Fruit fly (Drosophila melanogaster): ENCODE data around the gene CG10834.

CG10834 gene

dm6 chr2L:22105412-22105811 is 1.7 kb downstream of the CG10834 start, which contains the start of gene CG15219:
CG15219 (minus strand) TSS chr2L:22105512.
- no peak for TF ChIP-seq sage (GFP tag; optimal IDR thresholded peaks at IDR 0.05)
- no peak for TF ChIP-seq Sp1 (GFP tag; optimal IDR thresholded peaks at IDR 0.05)
- no peak for TF ChIP-seq woc (GFP tag; optimal IDR thresholded peaks at IDR 0.05)
- no peak for TF ChIP-seq CrebA (GFP tag; optimal IDR thresholded peaks at IDR 0.05; ENCODE audit: borderline replicate concordance)

- TF ChIP-seq Sp1 (GFP tag; optimal IDR thresholded peaks at IDR 0.05), result no peak
- no peak for TF ChIP-seq br (GFP tag; optimal IDR thresholded peaks at IDR 0.05)
- no peak for TF ChIP-seq CG32264 (GFP tag; optimal IDR thresholded peaks at IDR 0.05)
- TF ChIP-seq foxo (GFP tag; optimal IDR thresholded peaks at IDR 0.05), result no peak
- TF ChIP-seq Vsx2 (GFP tag; optimal IDR thresholded peaks at IDR 0.05; ENCODE audit: partially characterized antibody), result no peak
- TF ChIP-seq Abd-B (GFP tag; optimal IDR thresholded peaks at IDR 0.05), result no peak
- TF ChIP-seq psq (GFP tag; optimal IDR thresholded peaks at IDR 0.05), result no peak
- TF ChIP-seq CG9705 (GFP tag; optimal IDR thresholded peaks at IDR 0.05), result no peak
- TF ChIP-seq sage (GFP tag; optimal IDR thresholded peaks at IDR 0.05), result no peak
- no peak for TF ChIP-seq dmrt93B (GFP tag; optimal IDR thresholded peaks at IDR 0.05)
- no peak for TF ChIP-seq tai (GFP tag; optimal IDR thresholded peaks at IDR 0.05)
- no peak for TF ChIP-seq Dfd (GFP tag; optimal IDR thresholded peaks at IDR 0.05)
- TF ChIP-seq usp (GFP tag; optimal IDR thresholded peaks at IDR 0.05), result no peak
These were observed 2.8 kb downstream of the CG10834 start, which contains the start of gene tplus3b for dm6 chr2L:22104301-22104700. tplus3b (minus strand) TSS chr2L:22104401.

dm6 chr2L:22079332-22079731 is 27.8 kb downstream of the CG10834 start, which contains the start of gene ttm3:
ttm3 (plus strand) TSS chr2L:22079632.
- TF ChIP-seq GATAd (GFP tag; optimal IDR thresholded peaks at IDR 0.05), result no peak
- no peak for TF ChIP-seq Vsx2 (GFP tag; optimal IDR thresholded peaks at IDR 0.05; ENCODE audit: partially characterized antibody)
- no peak for TF ChIP-seq HLH106 (tag; optimal IDR thresholded peaks at IDR 0.05)

- TF ChIP-seq foxo (GFP tag; optimal IDR thresholded peaks at IDR 0.05) (no peak), Hnf4 (GFP tag; optimal IDR thresholded peaks at IDR 0.05) (no peak), Mio (GFP tag; optimal IDR thresholded peaks at IDR 0.05) (no peak), ey (GFP tag; optimal IDR thresholded peaks at IDR 0.05) (no peak), sage (GFP tag; optimal IDR thresholded peaks at IDR 0.05) (no peak), Hr78 (GFP tag; optimal IDR thresholded peaks at IDR 0.05) (no peak), tai (GFP tag; optimal IDR thresholded peaks at IDR 0.05) (no peak), br (GFP tag; optimal IDR thresholded peaks at IDR 0.05) (no peak), Rel (GFP tag; optimal IDR thresholded peaks at IDR 0.05) (no peak), Rel (tag; optimal IDR thresholded peaks at IDR 0.05) (no peak), HLH106 (tag; optimal IDR thresholded peaks at IDR 0.05) (no peak), OdsH (GFP tag; optimal IDR thresholded peaks at IDR 0.05) (no peak), h (GFP tag; optimal IDR thresholded peaks at IDR 0.05) (no peak), CG9705 (GFP tag; optimal IDR thresholded peaks at IDR 0.05) (no peak), rgr (GFP tag; optimal IDR thresholded peaks at IDR 0.05) (no peak), dsf (GFP tag; optimal IDR thresholded peaks at IDR 0.05; ENCODE audit: borderline replicate concordance) (no peak), jim (GFP tag; optimal IDR thresholded peaks at IDR 0.05) (no peak), CG32264 (GFP tag; optimal IDR thresholded peaks at IDR 0.05) (no peak), Hr83 (GFP tag; optimal IDR thresholded peaks at IDR 0.05; ENCODE audit: poor library complexity, severe bottlenecking) (no peak)
These were observed 36.3 kb downstream of the CG10834 start, which contains the start of gene tplus3a for dm6 chr2L:22070844-22071243. tplus3a (plus strand) TSS chr2L:22071144.

- TF ChIP-seq woc (GFP tag; optimal IDR thresholded peaks at IDR 0.05), result no peak
- TF ChIP-seq Hr78 (GFP tag; optimal IDR thresholded peaks at IDR 0.05), result no peak
- TF ChIP-seq dmrt93B (GFP tag; optimal IDR thresholded peaks at IDR 0.05), result no peak
- no peak for TF ChIP-seq HLH106 (tag; optimal IDR thresholded peaks at IDR 0.05)
- TF ChIP-seq CG9705 (GFP tag; optimal IDR thresholded peaks at IDR 0.05), result no peak
- no peak for TF ChIP-seq sage (GFP tag; optimal IDR thresholded peaks at IDR 0.05)
These were observed 41.9 kb downstream of the CG10834 start, which contains the start of gene CG42597 for dm6 chr2L:22065243-22065642. CG42597 (minus strand) TSS chr2L:22065343.

- peak; percentile 45 for TF ChIP-seq Dfd (GFP tag; optimal IDR thresholded peaks at IDR 0.05)
- TF ChIP-seq Hr78 (GFP tag; optimal IDR thresholded peaks at IDR 0.05), result no peak
- no peak for TF ChIP-seq h (GFP tag; optimal IDR thresholded peaks at IDR 0.05)
These were observed 47.3 kb downstream of the CG10834 start for dm6 chr2L:22059852-22060251.
